ENCODE assay signal across 6 worm cellular contexts in the genomic region with DNA sequence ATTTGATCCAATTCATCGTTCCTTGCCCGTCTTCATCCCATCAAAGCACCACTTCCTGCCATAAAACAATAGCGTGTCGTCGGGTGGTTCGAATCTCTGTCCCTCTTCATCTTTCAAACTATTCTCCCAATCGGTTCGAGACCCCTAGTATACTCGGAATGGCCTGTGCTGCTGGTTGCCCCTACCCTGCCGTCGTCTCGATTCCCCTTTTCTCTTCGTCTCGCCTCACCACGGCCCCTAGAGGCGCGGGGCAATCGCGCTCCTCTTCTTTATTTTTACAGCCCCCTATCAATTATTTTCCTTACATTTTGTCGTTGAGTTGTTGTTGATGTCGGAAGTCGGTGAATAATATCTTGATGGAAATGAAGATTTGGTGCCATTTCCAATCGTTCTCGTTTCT.
TF ChIP-seq lines count a peak whose summit lies in the region.

No protein-coding gene starts in this region.

TF ChIP-seq in whole organism, L1 larva, 84 proteins besides CTCF, POLR2A, EP300 and RAD21:
- TF ChIP-seq rnt-1 (tag; optimal IDR thresholded peaks at IDR 0.05; lab: Kevin White, UChicago) (peak; percentile 21), dsc-1 (tag; optimal IDR thresholded peaks at IDR 0.05; lab: Kevin White, UChicago) (peak; percentile 7), efl-1 (optimal IDR thresholded peaks at IDR 0.05; lab: Kevin White, UChicago) (no peak), efl-1 (GFP tag; optimal IDR thresholded peaks at IDR 0.05 in 1 of 2; lab: Kevin White, UChicago) (peak in 1 of 2 experiments; percentile 67), lin-14 (GFP tag; optimal IDR thresholded peaks at IDR 0.05; lab: Kevin White, UChicago) (peak; percentile 45), ztf-11 (tag; optimal IDR thresholded peaks at IDR 0.05; lab: Kevin White, UChicago) (no peak), sox-4 (tag; optimal IDR thresholded peaks at IDR 0.05; lab: Kevin White, UChicago) (no peak)
TF ChIP-seq in whole organism, L1 larva: peak in this region for 4.

TF ChIP-seq in whole organism, L2 larva, 48 proteins besides CTCF, POLR2A, EP300 and RAD21:
- TF ChIP-seq F13H6.1 (tag; optimal IDR thresholded peaks at IDR 0.05; lab: Kevin White, UChicago) (peak; percentile 16), C34F6.9 (tag; optimal IDR thresholded peaks at IDR 0.05; lab: Kevin White, UChicago) (peak; percentile 33), ceh-16 (tag; optimal IDR thresholded peaks at IDR 0.05; lab: Kevin White, UChicago) (no peak), unc-55 (GFP tag; optimal IDR thresholded peaks at IDR 0.05; lab: Kevin White, UChicago) (peak; percentile 3), nhr-11 (tag; optimal IDR thresholded peaks at IDR 0.05; lab: Kevin White, UChicago) (no peak)

TF ChIP-seq in whole organism, L3 larva, 47 proteins besides CTCF, POLR2A, EP300 and RAD21:
- TF ChIP-seq lin-39 (tag; optimal IDR thresholded peaks at IDR 0.05; lab: Kevin White, UChicago) (peak; percentile 73), hmg-11 (tag; optimal IDR thresholded peaks at IDR 0.05; lab: Kevin White, UChicago) (peak; percentile 40), fkh-2 (tag; optimal IDR thresholded peaks at IDR 0.05; lab: Kevin White, UChicago) (no peak), nfya-1 (tag; optimal IDR thresholded peaks at IDR 0.05; lab: Kevin White, UChicago; ENCODE audit: insufficient read depth) (peak; percentile 25), egl-5 (tag; optimal IDR thresholded peaks at IDR 0.05; lab: Kevin White, UChicago) (peak; percentile 32), ztf-4 (tag; optimal IDR thresholded peaks at IDR 0.05; lab: Kevin White, UChicago) (no peak), lin-15B (tag; optimal IDR thresholded peaks at IDR 0.05; lab: Kevin White, UChicago) (peak; percentile 17), nhr-67 (tag; optimal IDR thresholded peaks at IDR 0.05; lab: Kevin White, UChicago) (no peak), eor-1 (tag; optimal IDR thresholded peaks at IDR 0.05; lab: Kevin White, UChicago) (no peak)

TF ChIP-seq in whole organism, L4 larva, 104 proteins besides CTCF, POLR2A, EP300 and RAD21:
- no peak for TF ChIP-seq lin-39 (tag; optimal IDR thresholded peaks at IDR 0.05; lab: Kevin White, UChicago)
- TF ChIP-seq set-16 (GFP tag; IDR thresholded peaks at IDR 0.05; lab: Robert Waterston, UW) = peak; percentile 36; the same call in 1 of the 2 replicates
- TF ChIP-seq zfp-3 (GFP tag; conservative IDR thresholded peaks at IDR 0.05; lab: Robert Waterston, UW) = no peak
- TF ChIP-seq egl-43 (GFP tag; IDR thresholded peaks at IDR 0.05; lab: Robert Waterston, UW) = no peak
- TF ChIP-seq ceh-82 (tag; optimal IDR thresholded peaks at IDR 0.05; lab: Kevin White, UChicago) = no peak
- TF ChIP-seq dmd-9 (GFP tag; IDR thresholded peaks at IDR 0.05; lab: Robert Waterston, UW) = no peak
- peak; percentile 84 for TF ChIP-seq aha-1 (tag; lab: Kevin White, UChicago)
- TF ChIP-seq F44E2.7 (GFP tag; IDR thresholded peaks at IDR 0.05; lab: Robert Waterston, UW) = no peak
- TF ChIP-seq T20F7.1 (GFP tag; optimal IDR thresholded peaks at IDR 0.05; lab: Kevin White, UChicago) = no peak
- TF ChIP-seq nhr-102 (tag; optimal IDR thresholded peaks at IDR 0.05; lab: Kevin White, UChicago) = no peak
- TF ChIP-seq nhr-237 (tag; optimal IDR thresholded peaks at IDR 0.05; lab: Kevin White, UChicago) = no peak
- no peak for TF ChIP-seq vab-7 (GFP tag; IDR thresholded peaks at IDR 0.05; lab: Robert Waterston, UW)
- no peak for TF ChIP-seq ztf-11 (tag; optimal IDR thresholded peaks at IDR 0.05; lab: Kevin White, UChicago)
- no peak for TF ChIP-seq nhr-11 (tag; optimal IDR thresholded peaks at IDR 0.05; lab: Kevin White, UChicago)
- TF ChIP-seq lin-13 (GFP tag; optimal IDR thresholded peaks at IDR 0.05; lab: Kevin White, UChicago) = no peak
- TF ChIP-seq pqm-1 (tag; optimal IDR thresholded peaks at IDR 0.05; lab: Kevin White, UChicago) = no peak
- TF ChIP-seq lsy-2 (tag; optimal IDR thresholded peaks at IDR 0.05; lab: Kevin White, UChicago) = peak in 1 of 2 experiments; percentile 8

TF ChIP-seq in whole organism, late embryonic, 69 proteins besides CTCF, POLR2A, EP300 and RAD21:
- TF ChIP-seq C08G9.2 (tag; optimal IDR thresholded peaks at IDR 0.05; lab: Kevin White, UChicago) = no peak
- TF ChIP-seq unc-86 (tag; optimal IDR thresholded peaks at IDR 0.05; lab: Kevin White, UChicago) = no peak
- TF ChIP-seq ceh-2 (tag; optimal IDR thresholded peaks at IDR 0.05; lab: Kevin White, UChicago) = no peak
- TF ChIP-seq ceh-14 (tag; optimal IDR thresholded peaks at IDR 0.05; lab: Kevin White, UChicago) = peak; percentile 17
- peak; percentile 32 for TF ChIP-seq tbx-2 (tag; optimal IDR thresholded peaks at IDR 0.05; lab: Kevin White, UChicago)
- TF ChIP-seq ceh-31 (tag; optimal IDR thresholded peaks at IDR 0.05; lab: Kevin White, UChicago) = peak; percentile 29
- TF ChIP-seq hlh-15 (tag; optimal IDR thresholded peaks at IDR 0.05; lab: Kevin White, UChicago) = no peak
- TF ChIP-seq unc-42 (tag; optimal IDR thresholded peaks at IDR 0.05; lab: Kevin White, UChicago) = peak; percentile 14
- no peak for TF ChIP-seq ets-4 (tag; optimal IDR thresholded peaks at IDR 0.05; lab: Kevin White, UChicago)
TF ChIP-seq in whole organism, late embryonic: peak in this region for 4.

TF ChIP-seq in whole organism, young adult, 124 proteins besides CTCF, POLR2A, EP300 and RAD21:
- TF ChIP-seq hlh-26 (GFP tag; conservative IDR thresholded peaks at IDR 0.05; lab: Robert Waterston, UW) (no peak), zfh-2 (GFP tag; conservative IDR thresholded peaks at IDR 0.05; lab: Robert Waterston, UW) (peak; percentile 78)
TF ChIP-seq in whole organism, young adult: peak in this region for 1.
